Worm (Caenorhabditis elegans) whole organism, young adult: ENCODE results near the gene C14E2.3.
"Not testable (repeated sequence)": the region's sequence is repeated elsewhere in the genome, so short reads cannot be mapped to it uniquely, and the experiment has no call there.

Experiments
- dpff-1 ChIP-seq: sonication (generic microtip); optimal IDR thresholded peaks from 2 replicates; lab custom pipeline; 2017; ENCODE audit warnings: mild to moderate bottlenecking, missing genetic modification characterization, missing compliant biosample characterization
- gei-17 ChIP-seq: fragments of 200-800 bp; sonication (Bioruptor generic); optimal IDR thresholded peaks from 2 replicates; lab custom pipeline; 2018; ENCODE audit warnings: mild to moderate bottlenecking, missing genetic modification characterization, missing compliant biosample characterization
- hlh-26 ChIP-seq: fragments of 200-800 bp; sonication (Bioruptor generic); conservative IDR thresholded peaks from 2 replicates; pipeline ENCODE4 v1.3.6; 2022; ENCODE audit warnings: missing genetic modification reagents, missing genetic modification characterization, missing compliant biosample characterization
- snpc-1.1 ChIP-seq: sonication (generic microtip); optimal IDR thresholded peaks from 2 replicates; lab custom pipeline; 2017; ENCODE audit warnings: missing genetic modification characterization, mild to moderate bottlenecking, missing compliant biosample characterization, antibody characterized with exemption, moderate library complexity, missing genotype, missing genetic modification reagents; ENCODE audit not compliant: insufficient read depth
- unc-62 ChIP-seq: fragments of 150-350 bp; optimal IDR thresholded peaks from 2 replicates; lab custom pipeline; 2014; ENCODE audit warnings: missing biosample characterization, missing genetic modification reagents, missing genetic modification characterization

- TF ChIP-seq gei-17 (GFP tag; lab: Kevin White, UChicago); dpff-1 (tag; lab: Kevin White, UChicago); hlh-26; snpc-1.1 (tag; lab: Kevin White, UChicago); unc-62 (GFP tag; lab: Kevin White, UChicago): not testable (repeated sequence)
These were observed 25.4 kb upstream of the C14E2.3 start for ce11 chrX:1836700-1837099.
